ENCODE assay signal across 5 fruit fly cellular contexts in genomic region chrX:1288924-1289608, dm6.
A peak's percentile ranks its signal among the peaks of the same experiment; 100 is the strongest.
TF ChIP-seq lines count a peak whose summit lies in the region.

No protein-coding gene starts in this region.

- peak; percentile 16 for TF ChIP-seq CTCF in S2 (optimal IDR thresholded peaks at IDR 0.05; lab: Kevin White, UChicago)
- TF ChIP-seq CTCF in whole organism, embryonic (GFP tag; optimal IDR thresholded peaks at IDR 0.05; lab: Kevin White, UChicago), result peak; percentile 45

TF ChIP-seq in whole organism, adult, 20 proteins besides CTCF, POLR2A, EP300 and RAD21:
- TF ChIP-seq Clk (GFP tag; optimal IDR thresholded peaks at IDR 0.05; lab: Kevin White, UChicago), result no peak
- TF ChIP-seq tj (GFP tag; optimal IDR thresholded peaks at IDR 0.05; lab: Kevin White, UChicago), result peak; percentile 13
- TF ChIP-seq bab1 (GFP tag; optimal IDR thresholded peaks at IDR 0.05; lab: Kevin White, UChicago), result peak; percentile 69
- peak; percentile 95 for TF ChIP-seq pad (GFP tag; optimal IDR thresholded peaks at IDR 0.05; lab: Kevin White, UChicago)
- peak; percentile 73 for TF ChIP-seq ovo (GFP tag; optimal IDR thresholded peaks at IDR 0.05; lab: Kevin White, UChicago)

TF ChIP-seq in whole organism, embryonic, 481 proteins besides CTCF, POLR2A, EP300 and RAD21 (continues in another document):
- no peak for TF ChIP-seq HLH54F (GFP tag; optimal IDR thresholded peaks at IDR 0.05; lab: Kevin White, UChicago)
- peak; percentile 23 for TF ChIP-seq Hmr (GFP tag; optimal IDR thresholded peaks at IDR 0.05; lab: Kevin White, UChicago)
- no peak for TF ChIP-seq CG6854 (GFP tag; optimal IDR thresholded peaks at IDR 0.05; lab: Kevin White, UChicago)
- TF ChIP-seq CG14710 (tag; optimal IDR thresholded peaks at IDR 0.05; lab: Kevin White, UChicago), result no peak
- no peak for TF ChIP-seq gcm (GFP tag; optimal IDR thresholded peaks at IDR 0.05; lab: Kevin White, UChicago)
- TF ChIP-seq phol (tag; optimal IDR thresholded peaks at IDR 0.05; lab: Kevin White, UChicago), result peak; percentile 93
- no peak for TF ChIP-seq ttk (GFP tag; IDR thresholded peaks at IDR 0.05; lab: Robert Waterston, UW)
- TF ChIP-seq dati (GFP tag; IDR thresholded peaks at IDR 0.05; lab: Robert Waterston, UW), result no peak
- TF ChIP-seq Nf-YB (GFP tag; optimal IDR thresholded peaks at IDR 0.05; lab: Kevin White, UChicago), result peak; percentile 95
- TF ChIP-seq lmd (GFP tag; IDR thresholded peaks at IDR 0.05; lab: Robert Waterston, UW), result no peak
- TF ChIP-seq lola (GFP tag; optimal IDR thresholded peaks at IDR 0.05; lab: Kevin White, UChicago), result no peak
- peak; percentile 76 for TF ChIP-seq pros (GFP tag; optimal IDR thresholded peaks at IDR 0.05; lab: Kevin White, UChicago)
- 0 out of 4 replicates have a peak, but pooled peaks have one; percentile 14 for TF ChIP-seq Dll (GFP tag; IDR thresholded peaks at IDR 0.05; lab: Robert Waterston, UW; ENCODE audit: partially characterized antibody)
- TF ChIP-seq Tbp (GFP tag; optimal IDR thresholded peaks at IDR 0.05; lab: Kevin White, UChicago), result no peak
- no peak for TF ChIP-seq Meics (GFP tag; optimal IDR thresholded peaks at IDR 0.05; lab: Kevin White, UChicago)
- no peak for TF ChIP-seq tin (GFP tag; optimal IDR thresholded peaks at IDR 0.05; lab: Kevin White, UChicago)
- TF ChIP-seq CG14050 (GFP tag; IDR thresholded peaks at IDR 0.05; lab: Robert Waterston, UW), result no peak
- TF ChIP-seq CG10431 (GFP tag; optimal IDR thresholded peaks at IDR 0.05; lab: Kevin White, UChicago), result no peak
- no peak for TF ChIP-seq Oli (tag; optimal IDR thresholded peaks at IDR 0.05; lab: Kevin White, UChicago)
- peak; percentile 86 for TF ChIP-seq Elba2 (GFP tag; optimal IDR thresholded peaks at IDR 0.05; lab: Kevin White, UChicago)
- TF ChIP-seq CG8944 (GFP tag; optimal IDR thresholded peaks at IDR 0.05; lab: Kevin White, UChicago), result no peak
- TF ChIP-seq CG30403 (GFP tag; optimal IDR thresholded peaks at IDR 0.05; lab: Kevin White, UChicago), result no peak
- TF ChIP-seq Hr39 (optimal IDR thresholded peaks at IDR 0.05; lab: Kevin White, UChicago), result no peak
- peak; percentile 95 for TF ChIP-seq Lhr (GFP tag; optimal IDR thresholded peaks at IDR 0.05; lab: Kevin White, UChicago)
- no peak for TF ChIP-seq CG13775 (GFP tag; optimal IDR thresholded peaks at IDR 0.05; lab: Kevin White, UChicago)
- TF ChIP-seq nerfin-1 (tag; optimal IDR thresholded peaks at IDR 0.05; lab: Kevin White, UChicago), result peak; percentile 80
- TF ChIP-seq CG9437 (GFP tag; optimal IDR thresholded peaks at IDR 0.05; lab: Kevin White, UChicago), result peak; percentile 46
- TF ChIP-seq NC2α (GFP tag; optimal IDR thresholded peaks at IDR 0.05; lab: Kevin White, UChicago), result no peak
- TF ChIP-seq CG31441 (GFP tag; IDR thresholded peaks at IDR 0.05; lab: Robert Waterston, UW), result no peak
- TF ChIP-seq exex (tag; optimal IDR thresholded peaks at IDR 0.05; lab: Kevin White, UChicago), result no peak

TF ChIP-seq in whole organism, prepupa, 60 proteins besides CTCF, POLR2A, EP300 and RAD21:
- TF ChIP-seq dsx (GFP tag; optimal IDR thresholded peaks at IDR 0.05; lab: Kevin White, UChicago; ENCODE audit: poor library complexity, severe bottlenecking), result no peak
- no peak for TF ChIP-seq Eip75B (GFP tag; optimal IDR thresholded peaks at IDR 0.05; lab: Kevin White, UChicago)
- TF ChIP-seq CG6792 (GFP tag; optimal IDR thresholded peaks at IDR 0.05; lab: Kevin White, UChicago), result no peak
- no peak for TF ChIP-seq Smox (GFP tag; optimal IDR thresholded peaks at IDR 0.05; lab: Kevin White, UChicago)
- no peak for TF ChIP-seq CG10669 (GFP tag; optimal IDR thresholded peaks at IDR 0.05; lab: Kevin White, UChicago)
- TF ChIP-seq Ets21C (GFP tag; optimal IDR thresholded peaks at IDR 0.05; lab: Kevin White, UChicago), result no peak
- no peak for TF ChIP-seq CG10631 (GFP tag; optimal IDR thresholded peaks at IDR 0.05; lab: Kevin White, UChicago)
- peak; percentile 42 for TF ChIP-seq Eip78C (GFP tag; lab: Kevin White, UChicago)

TF ChIP-seq in whole organism, wandering third instar larva, 38 proteins besides CTCF, POLR2A, EP300 and RAD21:
- TF ChIP-seq sv (GFP tag; optimal IDR thresholded peaks at IDR 0.05; lab: Kevin White, UChicago) (no peak), psq (GFP tag; optimal IDR thresholded peaks at IDR 0.05; lab: Kevin White, UChicago) (no peak), Dif (GFP tag; optimal IDR thresholded peaks at IDR 0.05; lab: Kevin White, UChicago; ENCODE audit: partially characterized antibody) (peak; percentile 11), woc (GFP tag; optimal IDR thresholded peaks at IDR 0.05; lab: Kevin White, UChicago) (no peak), Jra (GFP tag; optimal IDR thresholded peaks at IDR 0.05; lab: Kevin White, UChicago) (no peak), dmrt93B (GFP tag; optimal IDR thresholded peaks at IDR 0.05; lab: Kevin White, UChicago) (no peak), lola (GFP tag; optimal IDR thresholded peaks at IDR 0.05; lab: Kevin White, UChicago) (no peak), rgr (GFP tag; optimal IDR thresholded peaks at IDR 0.05; lab: Kevin White, UChicago) (no peak), Hr78 (GFP tag; optimal IDR thresholded peaks at IDR 0.05; lab: Kevin White, UChicago) (no peak), br (GFP tag; optimal IDR thresholded peaks at IDR 0.05; lab: Kevin White, UChicago) (no peak), Myc (optimal IDR thresholded peaks at IDR 0.05; lab: Kevin White, UChicago) (peak; percentile 80), Abd-B (GFP tag; optimal IDR thresholded peaks at IDR 0.05; lab: Kevin White, UChicago) (no peak), sage (GFP tag; optimal IDR thresholded peaks at IDR 0.05; lab: Kevin White, UChicago) (no peak), HLH106 (tag; optimal IDR thresholded peaks at IDR 0.05; lab: Kevin White, UChicago) (no peak), brk (GFP tag; optimal IDR thresholded peaks at IDR 0.05; lab: Kevin White, UChicago) (no peak), Vsx2 (GFP tag; optimal IDR thresholded peaks at IDR 0.05; lab: Kevin White, UChicago; ENCODE audit: partially characterized antibody) (peak; percentile 47), tai (GFP tag; optimal IDR thresholded peaks at IDR 0.05; lab: Kevin White, UChicago) (no peak), usp (GFP tag; optimal IDR thresholded peaks at IDR 0.05; lab: Kevin White, UChicago) (no peak), Rel (GFP tag; optimal IDR thresholded peaks at IDR 0.05; lab: Kevin White, UChicago) (no peak), Rel (tag; optimal IDR thresholded peaks at IDR 0.05; lab: Kevin White, UChicago) (no peak), N (GFP tag; optimal IDR thresholded peaks at IDR 0.05; lab: Kevin White, UChicago) (peak; percentile 61), OdsH (GFP tag; optimal IDR thresholded peaks at IDR 0.05; lab: Kevin White, UChicago) (no peak), jim (GFP tag; optimal IDR thresholded peaks at IDR 0.05; lab: Kevin White, UChicago) (no peak), dsf (GFP tag; optimal IDR thresholded peaks at IDR 0.05; lab: Kevin White, UChicago; ENCODE audit: borderline replicate concordance) (no peak)
TF ChIP-seq in whole organism, wandering third instar larva: peak in this region for 4.
